Worm (Caenorhabditis elegans): ENCODE data around the gene cyp-34A5.

ce11 chrV:3985104-3985503 is 27.6 kb upstream of the cyp-34A5 start:
- TF ChIP-seq nhr-237 (tag; optimal IDR thresholded peaks at IDR 0.05) (no peak), pha-4 (tag; optimal IDR thresholded peaks at IDR 0.05) (no peak), lin-13 (tag; optimal IDR thresholded peaks at IDR 0.05) (no peak), unc-62 (GFP tag; optimal IDR thresholded peaks at IDR 0.05) (no peak), zip-8 (tag; optimal IDR thresholded peaks at IDR 0.05) (no peak)

All from whole organism, mixed stage, embryonic.